Worm (Caenorhabditis elegans) whole organism, early embryonic: ENCODE measurements around the gene F25A2.1.
A peak's percentile ranks its signal among the peaks of the same experiment; 100 is the strongest.

Source experiments
- B0310.2 ChIP-seq: sonication (generic microtip); optimal IDR thresholded peaks from 2 replicates; lab custom pipeline; 2016; ENCODE audit warnings: mild to moderate bottlenecking, missing genetic modification characterization, missing compliant biosample characterization
- F13C5.2 ChIP-seq: sonication (generic microtip); optimal IDR thresholded peaks from 2 replicates; lab custom pipeline; 2017; ENCODE audit warnings: mild to moderate bottlenecking, missing genetic modification characterization, inconsistent platforms, missing compliant biosample characterization
- aly-1 ChIP-seq: sonication (generic microtip); optimal IDR thresholded peaks from 2 replicates; lab custom pipeline; 2016; ENCODE audit warnings: missing genetic modification characterization, missing compliant biosample characterization
- ama-1 ChIP-seq: fragments of 150-350 bp; optimal IDR thresholded peaks from 2 replicates; lab custom pipeline; 2014
- ceh-13 ChIP-seq: fragments of 200-800 bp; sonication (Bioruptor generic); optimal IDR thresholded peaks from 2 replicates; lab custom pipeline; 2018; ENCODE audit warnings: mild to moderate bottlenecking, missing genetic modification characterization, missing compliant biosample characterization
- ceh-36 ChIP-seq: sonication (generic microtip); optimal IDR thresholded peaks from 2 replicates; lab custom pipeline; 2016; ENCODE audit warnings: missing genetic modification characterization, inconsistent platforms, missing compliant biosample characterization
- ets-7 ChIP-seq: sonication (generic microtip); optimal IDR thresholded peaks from 2 replicates; lab custom pipeline; 2016; ENCODE audit warnings: missing genotype, missing genetic modification characterization, missing compliant biosample characterization
- flt-1 ChIP-seq: fragments of 200-800 bp; sonication (Bioruptor generic); IDR thresholded peaks from 2 replicates; pipeline ENCODE4 v1.3.6; 2022; ENCODE audit warnings: missing genetic modification characterization, missing compliant biosample characterization
- hmbx-1 ChIP-seq: sonication (generic microtip); optimal IDR thresholded peaks from 2 replicates; lab custom pipeline; 2016; ENCODE audit warnings: mild to moderate bottlenecking, missing genetic modification characterization, missing compliant biosample characterization
- hmg-4 ChIP-seq: fragments of 200-800 bp; sonication (Bioruptor generic); optimal IDR thresholded peaks from 2 replicates; lab custom pipeline; 2018; ENCODE audit warnings: mild to moderate bottlenecking, missing genetic modification characterization, missing compliant biosample characterization
- hnd-1 ChIP-seq: sonication (generic microtip); optimal IDR thresholded peaks from 2 replicates; lab custom pipeline; 2016; ENCODE audit warnings: missing genetic modification characterization, missing compliant biosample characterization
- pes-1 ChIP-seq: fragments of 200-800 bp; sonication (Bioruptor generic); IDR thresholded peaks from 2 replicates; pipeline ENCODE4 v1.3.6; 2022; ENCODE audit warnings: missing genetic modification reagents, missing genetic modification characterization, missing compliant biosample characterization
- scrt-1 ChIP-seq: fragments of 200-800 bp; sonication (Bioruptor generic); IDR thresholded peaks from 2 replicates; pipeline ENCODE4 v1.3.6; 2022; ENCODE audit warnings: missing genetic modification characterization, missing compliant biosample characterization
- sea-1 ChIP-seq: fragments of 200-800 bp; sonication (Bioruptor generic); conservative IDR thresholded peaks from 2 replicates; pipeline ENCODE4 v1.3.6; 2022; ENCODE audit warnings: missing genetic modification characterization, missing compliant biosample characterization
- tbx-11 ChIP-seq: fragments of 200-800 bp; sonication (Bioruptor generic); IDR thresholded peaks from 2 replicates; pipeline ENCODE4 v1.3.6; 2022; ENCODE audit warnings: missing genetic modification characterization, missing compliant biosample characterization
- tbx-37 ChIP-seq: fragments of 200-800 bp; sonication (Bioruptor generic); conservative IDR thresholded peaks from 2 replicates; pipeline ENCODE4 v1.3.6; 2022; ENCODE audit warnings: missing genetic modification reagents, missing genetic modification characterization, missing compliant biosample characterization
- tra-4 ChIP-seq: sonication (generic microtip); optimal IDR thresholded peaks from 2 replicates; lab custom pipeline; 2017; ENCODE audit warnings: missing genetic modification characterization, missing compliant biosample characterization

F25A2.1 gene

ce11 chrV:1170591-1170990 is 8.8 kb upstream of the F25A2.1 start:
- no peak for TF ChIP-seq F13C5.2 (tag; lab: Kevin White, UChicago)
- peak; percentile 86 for TF ChIP-seq ceh-36 (tag; lab: Kevin White, UChicago)

ce11 chrV:1176277-1176839 is 3.0 kb upstream of the F25A2.1 start, which contains the start of gene T21H3.1:
TSS of gene T21H3.1 (plus strand) at chrV:1176724.
- TF ChIP-seq tbx-11 (no peak), ceh-36 (tag; lab: Kevin White, UChicago) (no peak), pes-1 (GFP tag; lab: Robert Waterston, UW) (no peak), sea-1 (no peak), flt-1 (GFP tag; lab: Robert Waterston, UW) (no peak), hmg-4 (GFP tag; lab: Kevin White, UChicago) (no peak)

ce11 chrV:1195995-1196394 is 16.6 kb downstream of the F25A2.1 start, which contains the start of the genes wrb-1 and Y50D4A.4:
TSS of gene wrb-1 (plus strand) at chrV:1196072.
TSS of gene Y50D4A.4 (minus strand) at chrV:1196127.
- TF ChIP-seq ama-1 (lab: Kevin White, UChicago): no peak
- no peak for TF ChIP-seq flt-1 (GFP tag; lab: Robert Waterston, UW)
- no peak for TF ChIP-seq pes-1 (GFP tag; lab: Robert Waterston, UW)
- TF ChIP-seq ceh-36 (tag; lab: Kevin White, UChicago): no peak
- no peak for TF ChIP-seq ceh-13 (GFP tag; lab: Kevin White, UChicago)
- no peak for TF ChIP-seq ets-7 (tag; lab: Kevin White, UChicago)
- no peak for TF ChIP-seq B0310.2 (tag; lab: Kevin White, UChicago)
- TF ChIP-seq tra-4 (tag; lab: Kevin White, UChicago): no peak
- TF ChIP-seq F13C5.2 (tag; lab: Kevin White, UChicago): no peak

- TF ChIP-seq scrt-1: peak; percentile 23; the same call in 1 of the 2 replicates
- TF ChIP-seq pes-1 (GFP tag; lab: Robert Waterston, UW): peak; percentile 63
- peak; percentile 24; the same call in 1 of the 2 replicates for TF ChIP-seq tbx-37 (GFP tag; lab: Robert Waterston, UW)
- TF ChIP-seq aly-1 (tag; lab: Kevin White, UChicago): peak; percentile 32
- TF ChIP-seq ets-7 (tag; lab: Kevin White, UChicago): peak; percentile 33
- TF ChIP-seq sea-1: peak; percentile 66; the same call in 1 of the 2 replicates
These were observed 17.8 kb downstream of the F25A2.1 start for ce11 chrV:1197064-1197724.

- no peak for TF ChIP-seq flt-1 (GFP tag; lab: Robert Waterston, UW)
- no peak for TF ChIP-seq hnd-1 (tag; lab: Kevin White, UChicago)
- no peak for TF ChIP-seq tra-4 (tag; lab: Kevin White, UChicago)
- no peak for TF ChIP-seq ceh-13 (GFP tag; lab: Kevin White, UChicago)
- no peak for TF ChIP-seq hmbx-1 (tag; lab: Kevin White, UChicago)
- TF ChIP-seq pes-1 (GFP tag; lab: Robert Waterston, UW): no peak
- TF ChIP-seq ama-1 (lab: Kevin White, UChicago): no peak
- no peak for TF ChIP-seq hmg-4 (GFP tag; lab: Kevin White, UChicago)
- TF ChIP-seq ets-7 (tag; lab: Kevin White, UChicago): no peak
- no peak for TF ChIP-seq ceh-36 (tag; lab: Kevin White, UChicago)
- no peak for TF ChIP-seq sea-1
- TF ChIP-seq scrt-1: no peak
- TF ChIP-seq F13C5.2 (tag; lab: Kevin White, UChicago): no peak
- TF ChIP-seq B0310.2 (tag; lab: Kevin White, UChicago): no peak
These were observed 20.0 kb downstream of the F25A2.1 start, which contains the start of gene Y50D4A.6 for ce11 chrV:1199219-1199889. TSS of gene Y50D4A.6 (minus strand) at chrV:1199269.

ce11 chrV:1201717-1202116 is 22.3 kb downstream of the F25A2.1 start:
- TF ChIP-seq ceh-13 (GFP tag; lab: Kevin White, UChicago): no peak
- no peak for TF ChIP-seq ama-1 (lab: Kevin White, UChicago)
- TF ChIP-seq ets-7 (tag; lab: Kevin White, UChicago): no peak
- TF ChIP-seq tbx-11: no peak
- TF ChIP-seq flt-1 (GFP tag; lab: Robert Waterston, UW): no peak
- TF ChIP-seq scrt-1: no peak
- no peak for TF ChIP-seq tbx-37 (GFP tag; lab: Robert Waterston, UW)
- no peak for TF ChIP-seq hmbx-1 (tag; lab: Kevin White, UChicago)

- TF ChIP-seq sea-1: no peak
- no peak for TF ChIP-seq ceh-13 (GFP tag; lab: Kevin White, UChicago)
- TF ChIP-seq pes-1 (GFP tag; lab: Robert Waterston, UW): 0 out of 2 replicates have a peak, but pooled peaks have one; percentile 24
- TF ChIP-seq hmbx-1 (tag; lab: Kevin White, UChicago): no peak
- TF ChIP-seq tra-4 (tag; lab: Kevin White, UChicago): no peak
- TF ChIP-seq tbx-37 (GFP tag; lab: Robert Waterston, UW): no peak
These were observed 27.6 kb downstream of the F25A2.1 start, which contains the start of gene Y50D4A.5 for ce11 chrV:1206971-1207370. TSS of gene Y50D4A.5 (plus strand) at chrV:1207307.
